Fruit fly (Drosophila melanogaster): Measurements from ENCODE around the gene Pgk.

Gene Pgk

dm6 chr2L:2765659-2766373 lies 12.9 kb upstream of the Pgk start, which contains the start of the genes Snx21 and aph-1:
Gene Snx21 (minus strand): TSS chr2L:2765665.
Gene aph-1 (plus strand): TSS chr2L:2766233.
- TF ChIP-seq OdsH (GFP tag; optimal IDR thresholded peaks at IDR 0.05) (peak; percentile 92), cyc (GFP tag; optimal IDR thresholded peaks at IDR 0.05) (peak; percentile 89), CG6792 (GFP tag; optimal IDR thresholded peaks at IDR 0.05) (peak; percentile 81), Hr39 (GFP tag; optimal IDR thresholded peaks at IDR 0.05) (peak; percentile 92), Eip93F (GFP tag; optimal IDR thresholded peaks at IDR 0.05) (peak; percentile 87), CG7368 (GFP tag; optimal IDR thresholded peaks at IDR 0.05) (peak; percentile 82), CG10631 (GFP tag; optimal IDR thresholded peaks at IDR 0.05) (peak; percentile 89), CG8632 (GFP tag; optimal IDR thresholded peaks at IDR 0.05) (peak; percentile 90), CG31627 (GFP tag; optimal IDR thresholded peaks at IDR 0.05) (peak; percentile 92), CG4318 (GFP tag; optimal IDR thresholded peaks at IDR 0.05) (peak; percentile 84), esn (GFP tag; optimal IDR thresholded peaks at IDR 0.05) (peak; percentile 93), CG6276 (GFP tag; optimal IDR thresholded peaks at IDR 0.05) (peak; percentile 85), CG10669 (GFP tag; optimal IDR thresholded peaks at IDR 0.05) (peak; percentile 88), CG8319 (GFP tag; optimal IDR thresholded peaks at IDR 0.05) (peak; percentile 72), Eip75B (GFP tag; optimal IDR thresholded peaks at IDR 0.05) (peak; percentile 88), fd85E (GFP tag; optimal IDR thresholded peaks at IDR 0.05) (peak; percentile 70), CG11902 (GFP tag; optimal IDR thresholded peaks at IDR 0.05) (peak; percentile 87), CG6854 (GFP tag; optimal IDR thresholded peaks at IDR 0.05) (peak; percentile 89), fd59A (GFP tag; optimal IDR thresholded peaks at IDR 0.05) (peak; percentile 79), Smox (GFP tag; optimal IDR thresholded peaks at IDR 0.05) (peak; percentile 87), Sox102F (GFP tag; optimal IDR thresholded peaks at IDR 0.05) (peak; percentile 91), acj6 (GFP tag; optimal IDR thresholded peaks at IDR 0.05) (peak; percentile 93), CG8119 (GFP tag; IDR thresholded peaks at IDR 0.05) (peak; percentile 88), Hr4 (GFP tag; optimal IDR thresholded peaks at IDR 0.05) (peak; percentile 91), CG9139 (GFP tag; optimal IDR thresholded peaks at IDR 0.05) (peak; percentile 84), CG11294 (GFP tag; IDR thresholded peaks at IDR 0.05) (peak; percentile 81), CG15336 (GFP tag; IDR thresholded peaks at IDR 0.05) (peak; percentile 90), CG6808 (GFP tag; optimal IDR thresholded peaks at IDR 0.05) (peak; percentile 88), CG32006 (GFP tag; optimal IDR thresholded peaks at IDR 0.05) (peak; percentile 91), lz (GFP tag; optimal IDR thresholded peaks at IDR 0.05) (peak; percentile 93), Eip78C (GFP tag) (peak; percentile 94), Ets21C (GFP tag; optimal IDR thresholded peaks at IDR 0.05) (peak; percentile 88), dac (GFP tag; optimal IDR thresholded peaks at IDR 0.05) (peak; percentile 75), Lpt (GFP tag; optimal IDR thresholded peaks at IDR 0.05) (peak; percentile 61), svp (GFP tag) (peak; percentile 92), CG34406 (GFP tag; optimal IDR thresholded peaks at IDR 0.05) (peak; percentile 89), Ets96B (tag; optimal IDR thresholded peaks at IDR 0.05) (peak; percentile 90), eg (GFP tag; IDR thresholded peaks at IDR 0.05) (peak; percentile 87), Sox14 (GFP tag; optimal IDR thresholded peaks at IDR 0.05) (peak; percentile 89), pdm3 (GFP tag; optimal IDR thresholded peaks at IDR 0.05) (peak; percentile 92), Hr38 (GFP tag; optimal IDR thresholded peaks at IDR 0.05) (no peak), topi (GFP tag; optimal IDR thresholded peaks at IDR 0.05) (peak; percentile 84), Sox15 (GFP tag; optimal IDR thresholded peaks at IDR 0.05) (peak; percentile 88), dsx (GFP tag; optimal IDR thresholded peaks at IDR 0.05; ENCODE audit: poor library complexity, severe bottlenecking) (peak; percentile 83), spab (GFP tag; optimal IDR thresholded peaks at IDR 0.05) (peak; percentile 81), CG1621 (tag; optimal IDR thresholded peaks at IDR 0.05) (peak; percentile 61), achi (GFP tag; optimal IDR thresholded peaks at IDR 0.05) (peak; percentile 90), fkh (GFP tag; optimal IDR thresholded peaks at IDR 0.05) (peak; percentile 85), net (GFP tag; optimal IDR thresholded peaks at IDR 0.05) (peak; percentile 87), vri (GFP tag; optimal IDR thresholded peaks at IDR 0.05) (peak; percentile 72), salr (GFP tag; optimal IDR thresholded peaks at IDR 0.05) (peak; percentile 59 to 86)

All from whole organism, prepupa.